Worm (Caenorhabditis elegans) whole organism, mixed stage, embryonic: ENCODE data around the gene zip-11.

Experiments
- M03D4.4 ChIP-seq: sonication (generic microtip); optimal IDR thresholded peaks from 2 replicates; lab custom pipeline; 2017; ENCODE audit warnings: mild to moderate bottlenecking, missing genetic modification characterization, missing compliant biosample characterization
- bed-3 ChIP-seq: fragments of 200-800 bp; sonication (Bioruptor generic); optimal IDR thresholded peaks from 3 replicates; lab custom pipeline; 2018; ENCODE audit warnings: mild to moderate bottlenecking, missing genetic modification characterization, moderate library complexity, missing compliant biosample characterization
- blmp-1 ChIP-seq: fragments of 150-350 bp; optimal IDR thresholded peaks from 2 replicates; lab custom pipeline; 2014; ENCODE audit warnings: missing biosample characterization, missing genetic modification characterization
- ceh-39 ChIP-seq: fragments of 150-350 bp; optimal IDR thresholded peaks from 2 replicates; lab custom pipeline; 2014; ENCODE audit warnings: missing biosample characterization, missing genetic modification characterization
- ceh-43 ChIP-seq: fragments of 200-800 bp; sonication (Bioruptor generic); optimal IDR thresholded peaks from 2 replicates; lab custom pipeline; 2018; ENCODE audit warnings: mild to moderate bottlenecking, missing genetic modification characterization, moderate library complexity, missing compliant biosample characterization
- ceh-83 ChIP-seq: fragments of 200-800 bp; sonication (Bioruptor generic); optimal IDR thresholded peaks from 2 replicates; lab custom pipeline; 2018; ENCODE audit warnings: mild to moderate bottlenecking, missing genetic modification characterization, missing compliant biosample characterization
- ces-1 ChIP-seq: fragments of 150-350 bp; optimal IDR thresholded peaks from 2 replicates; lab custom pipeline; 2014; ENCODE audit warnings: missing biosample characterization, missing genetic modification reagents, missing genetic modification characterization
- cnd-1 ChIP-seq: fragments of 200-800 bp; sonication (Bioruptor generic); optimal IDR thresholded peaks from 2 replicates; lab custom pipeline; 2018; ENCODE audit warnings: mild to moderate bottlenecking, missing genetic modification characterization, missing compliant biosample characterization
- drap-1 ChIP-seq: fragments of 200-800 bp; sonication (Bioruptor generic); optimal IDR thresholded peaks from 3 replicates; lab custom pipeline; 2018; ENCODE audit warnings: mild to moderate bottlenecking, missing genetic modification characterization, missing compliant biosample characterization
- elt-1 ChIP-seq: sonication (generic microtip); optimal IDR thresholded peaks from 2 replicates; lab custom pipeline; 2017; ENCODE audit warnings: missing genetic modification characterization, mild to moderate bottlenecking, missing compliant biosample characterization, antibody characterized with exemption, moderate library complexity, borderline replicate concordance; ENCODE audit not compliant: insufficient read depth
- elt-3 ChIP-seq: fragments of 150-350 bp; optimal IDR thresholded peaks from 2 replicates; lab custom pipeline; 2014; ENCODE audit warnings: missing biosample characterization, missing genetic modification characterization
- flh-1 ChIP-seq: fragments of 200-800 bp; sonication (Bioruptor generic); optimal IDR thresholded peaks from 2 replicates; lab custom pipeline; 2018; ENCODE audit warnings: mild to moderate bottlenecking, missing genetic modification characterization, moderate library complexity, missing compliant biosample characterization
- hlh-1 ChIP-seq: fragments of 150-350 bp; optimal IDR thresholded peaks from 2 replicates; lab custom pipeline; 2014; ENCODE audit warnings: missing biosample characterization, missing genetic modification reagents, missing genetic modification characterization
- lin-13 ChIP-seq: fragments of 150-350 bp; optimal IDR thresholded peaks from 2 replicates; lab custom pipeline; 2014; ENCODE audit warnings: missing biosample characterization, missing genetic modification characterization
- lin-32 ChIP-seq: fragments of 200-800 bp; sonication (Bioruptor generic); optimal IDR thresholded peaks from 2 replicates; lab custom pipeline; 2018; ENCODE audit warnings: mild to moderate bottlenecking, missing genetic modification characterization, missing compliant biosample characterization
- lsy-2 ChIP-seq: fragments of 150-350 bp; optimal IDR thresholded peaks from 2 replicates; lab custom pipeline; 2014; ENCODE audit warnings: missing biosample characterization, missing genetic modification characterization
- mab-5 ChIP-seq: fragments of 150-350 bp; optimal IDR thresholded peaks from 2 replicates; lab custom pipeline; 2014; ENCODE audit warnings: missing biosample characterization, missing genetic modification characterization
- mep-1 ChIP-seq: fragments of 150-350 bp; optimal IDR thresholded peaks from 2 replicates; lab custom pipeline; 2017; ENCODE audit warnings: missing biosample characterization, missing genetic modification reagents, missing genetic modification characterization, inconsistent platforms
- mls-2 ChIP-seq: sonication (generic microtip); optimal IDR thresholded peaks from 2 replicates; lab custom pipeline; 2016; ENCODE audit warnings: mild to moderate bottlenecking, missing genetic modification characterization, moderate library complexity, missing compliant biosample characterization
- nhr-12 ChIP-seq: fragments of 150-350 bp; optimal IDR thresholded peaks from 2 replicates; lab custom pipeline; 2014; ENCODE audit warnings: missing biosample characterization, missing genetic modification characterization
- nhr-2 ChIP-seq: fragments of 150-350 bp; optimal IDR thresholded peaks from 2 replicates; lab custom pipeline; 2014; ENCODE audit warnings: missing biosample characterization, missing genetic modification characterization
- nhr-237 ChIP-seq: fragments of 150-350 bp; optimal IDR thresholded peaks from 2 replicates; lab custom pipeline; 2014; ENCODE audit warnings: missing biosample characterization, missing genetic modification characterization
- nhr-76 ChIP-seq: sonication (generic microtip); optimal IDR thresholded peaks from 2 replicates; lab custom pipeline; 2017; ENCODE audit warnings: missing biosample characterization, missing genetic modification characterization
- pha-4 ChIP-seq: fragments of 150-350 bp; optimal IDR thresholded peaks from 2 replicates; lab custom pipeline; 2018; ENCODE audit warnings: missing biosample characterization, missing genetic modification reagents, missing genetic modification characterization
- sem-2 ChIP-seq: fragments of 200-800 bp; sonication (Bioruptor generic); optimal IDR thresholded peaks from 2 replicates; lab custom pipeline; 2018; ENCODE audit warnings: mild to moderate bottlenecking, missing genetic modification characterization, missing compliant biosample characterization
- snpc-4 ChIP-seq: fragments of 150-350 bp; optimal IDR thresholded peaks from 2 replicates; lab custom pipeline; 2014; ENCODE audit warnings: missing biosample characterization, missing genetic modification characterization
- sptf-1 ChIP-seq: sonication (generic microtip); optimal IDR thresholded peaks from 2 replicates; lab custom pipeline; 2017; ENCODE audit warnings: mild to moderate bottlenecking, missing genetic modification characterization, moderate library complexity, missing compliant biosample characterization
- tbx-8 ChIP-seq: fragments of 200-800 bp; sonication (Bioruptor generic); optimal IDR thresholded peaks from 2 replicates; lab custom pipeline; 2018; ENCODE audit warnings: mild to moderate bottlenecking, missing genetic modification characterization, moderate library complexity, missing compliant biosample characterization
- unc-62 ChIP-seq: fragments of 150-350 bp; optimal IDR thresholded peaks from 2 replicates; lab custom pipeline; 2014; ENCODE audit warnings: missing biosample characterization, missing genetic modification reagents, missing genetic modification characterization
- zip-8 ChIP-seq: fragments of 150-350 bp; optimal IDR thresholded peaks from 2 replicates; lab custom pipeline; 2014; ENCODE audit warnings: missing biosample characterization, missing genetic modification characterization

Gene zip-11

ce11 chrIV:3271342-3271741, 39.7 kb upstream of the zip-11 start:
- TF ChIP-seq nhr-2 (tag; lab: Kevin White, UChicago) = peak; percentile 51
- peak; percentile 62 for TF ChIP-seq zip-8 (tag; lab: Kevin White, UChicago)
- TF ChIP-seq nhr-12 (tag; lab: Kevin White, UChicago) = no peak
- TF ChIP-seq, all 35 proteins: peak for 2

DNA sequence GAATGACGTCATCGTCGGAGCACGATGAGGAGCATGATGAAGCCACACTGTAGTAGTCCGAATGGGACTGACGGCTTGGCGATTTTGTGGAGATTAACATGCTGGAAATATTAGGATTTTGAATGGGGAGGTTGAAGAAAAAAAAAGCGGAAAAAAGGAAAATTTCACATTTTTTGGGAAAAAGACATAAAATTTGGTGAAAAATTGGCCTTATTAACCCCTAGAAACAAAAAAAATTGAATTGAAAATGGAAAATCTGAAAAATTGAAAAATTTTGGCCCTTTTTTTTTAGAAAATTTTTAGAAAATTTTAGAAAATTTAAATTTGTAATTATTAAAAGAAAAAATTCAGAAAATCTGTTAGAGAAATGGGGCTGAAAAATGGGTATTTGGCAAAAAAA, 37.8 kb upstream of the zip-11 start, which contains the start of gene T26C12.3:
TSS of gene T26C12.3 (minus strand) at position 101 of the 400 bp plus-strand sequence.
- no peak for TF ChIP-seq mep-1
- no peak for TF ChIP-seq blmp-1 (tag; lab: Kevin White, UChicago)
- TF ChIP-seq hlh-1 (tag; lab: Kevin White, UChicago) = no peak
- no peak for TF ChIP-seq elt-3 (tag; lab: Kevin White, UChicago)
- no peak for TF ChIP-seq mls-2 (tag; lab: Kevin White, UChicago)
- no peak for TF ChIP-seq tbx-8 (GFP tag; lab: Kevin White, UChicago)
- no peak for TF ChIP-seq nhr-12 (tag; lab: Kevin White, UChicago)
- no peak for TF ChIP-seq mab-5 (tag; lab: Kevin White, UChicago)
- no peak for TF ChIP-seq sem-2 (GFP tag; lab: Kevin White, UChicago)
- no peak for TF ChIP-seq nhr-76 (tag; lab: Kevin White, UChicago)
- no peak for TF ChIP-seq drap-1 (GFP tag; lab: Kevin White, UChicago)
- TF ChIP-seq pha-4 (tag; lab: Kevin White, UChicago) = no peak
- no peak for TF ChIP-seq snpc-4 (tag; lab: Kevin White, UChicago)
- TF ChIP-seq nhr-2 (tag; lab: Kevin White, UChicago) = no peak
- no peak for TF ChIP-seq ceh-43 (GFP tag; lab: Kevin White, UChicago)
- TF ChIP-seq unc-62 (GFP tag; lab: Kevin White, UChicago) = no peak
- no peak for TF ChIP-seq ceh-39 (tag; lab: Kevin White, UChicago)
- TF ChIP-seq zip-8 (tag; lab: Kevin White, UChicago) = no peak
- TF ChIP-seq, all 35 proteins: peak for 0

- no peak for TF ChIP-seq mab-5 (tag; lab: Kevin White, UChicago)
- peak; percentile 87 for TF ChIP-seq unc-62 (GFP tag; lab: Kevin White, UChicago)
- peak; percentile 74 for TF ChIP-seq nhr-2 (tag; lab: Kevin White, UChicago)
- TF ChIP-seq ceh-43 (GFP tag; lab: Kevin White, UChicago) = no peak
- TF ChIP-seq sptf-1 (tag; lab: Kevin White, UChicago) = no peak
- TF ChIP-seq bed-3 (GFP tag; lab: Kevin White, UChicago) = no peak
- TF ChIP-seq lin-32 (GFP tag; lab: Kevin White, UChicago) = no peak
- TF ChIP-seq ceh-83 (GFP tag; lab: Kevin White, UChicago) = no peak
- TF ChIP-seq mep-1 = no peak
- peak; percentile 86 for TF ChIP-seq zip-8 (tag; lab: Kevin White, UChicago)
These were observed 32.3 kb upstream of the zip-11 start for ce11 chrIV:3278822-3279221.

- TF ChIP-seq cnd-1 (tag; lab: Kevin White, UChicago) (no peak), nhr-76 (tag; lab: Kevin White, UChicago) (no peak), flh-1 (GFP tag; lab: Kevin White, UChicago) (no peak), tbx-8 (GFP tag; lab: Kevin White, UChicago) (no peak), elt-1 (tag; lab: Kevin White, UChicago) (no peak), M03D4.4 (tag; lab: Kevin White, UChicago) (no peak), lsy-2 (tag; lab: Kevin White, UChicago) (no peak), ces-1 (GFP tag; lab: Kevin White, UChicago) (no peak)
These were observed 21.8 kb upstream of the zip-11 start, which contains the start of gene gcy-23 for ce11 chrIV:3289237-3289636. Gene gcy-23 (minus strand): TSS chrIV:3289337.

ce11 chrIV:3291977-3292561, 19.0 kb upstream of the zip-11 start, which contains the start of gene W08E12.8:
Gene W08E12.8 (plus strand): TSS chrIV:3292371.
- TF ChIP-seq ceh-43 (GFP tag; lab: Kevin White, UChicago) (no peak), nhr-237 (no peak), lin-13 (no peak), ces-1 (GFP tag; lab: Kevin White, UChicago) (no peak), bed-3 (GFP tag; lab: Kevin White, UChicago) (no peak), elt-1 (tag; lab: Kevin White, UChicago) (no peak), mls-2 (tag; lab: Kevin White, UChicago) (no peak), M03D4.4 (tag; lab: Kevin White, UChicago) (no peak)
